Fruit fly (Drosophila melanogaster): Measurements from ENCODE around the gene CG13362.

dm6 chrX:755642-756332, 4.7 kb upstream of the CG13362 start:
- peak; percentile 48 for TF ChIP-seq CG8319 (GFP tag; optimal IDR thresholded peaks at IDR 0.05)
- TF ChIP-seq net (GFP tag; optimal IDR thresholded peaks at IDR 0.05) = peak; percentile 90
- peak; percentile 67 for TF ChIP-seq Ets21C (GFP tag; optimal IDR thresholded peaks at IDR 0.05)
